Fruit fly (Drosophila melanogaster): ENCODE data around the gene Sugb.

Gene Sugb

DNA sequence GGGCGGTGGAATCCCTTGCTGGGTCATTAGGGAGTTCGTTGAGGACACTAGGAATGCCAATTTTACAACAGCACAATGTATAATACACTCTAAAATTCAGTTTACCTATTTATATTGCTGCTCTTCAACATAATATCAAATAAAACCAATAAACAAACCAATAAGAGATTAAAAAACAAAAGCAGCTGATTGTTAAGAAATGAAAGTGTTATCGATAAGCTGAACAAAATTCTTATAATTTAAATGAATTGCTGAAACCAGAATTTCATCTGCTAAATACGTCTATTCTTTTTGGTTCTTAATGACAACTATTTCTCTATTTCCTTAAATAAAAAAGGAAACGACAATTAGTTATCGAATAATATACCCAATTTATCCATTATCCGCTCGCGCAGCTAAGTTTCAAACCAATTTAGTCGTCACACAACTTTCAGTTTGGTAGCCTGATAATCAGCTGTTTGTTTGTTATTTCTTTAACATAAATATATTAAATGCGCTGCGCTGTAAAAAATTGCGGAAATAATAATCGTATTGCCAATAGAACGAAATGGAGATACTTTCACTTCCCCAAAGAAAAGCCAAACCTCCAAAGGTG lies 7.5 kb downstream of the Sugb start, which contains the start of the genes Pldn and CG14135 (continued):
- TF ChIP-seq H15 (GFP tag; IDR thresholded peaks at IDR 0.05) (no peak), fd64A (GFP tag; optimal IDR thresholded peaks at IDR 0.05) (no peak), CG3163 (GFP tag; optimal IDR thresholded peaks at IDR 0.05) (no peak), CG1603 (tag; optimal IDR thresholded peaks at IDR 0.05) (peak; percentile 49)

- TF ChIP-seq al (GFP tag; IDR thresholded peaks at IDR 0.05) (no peak), h (optimal IDR thresholded peaks at IDR 0.05) (no peak), amos (GFP tag; IDR thresholded peaks at IDR 0.05; ENCODE audit: partially characterized antibody) (0 out of 2 replicates have a peak, but pooled peaks have one; percentile 31), cato (GFP tag; optimal IDR thresholded peaks at IDR 0.05; ENCODE audit: borderline replicate concordance) (no peak), Six4 (GFP tag; optimal IDR thresholded peaks at IDR 0.05) (no peak), CG11560 (tag; IDR thresholded peaks at IDR 0.05) (no peak), Hey (tag; optimal IDR thresholded peaks at IDR 0.05) (no peak), Hmx (GFP tag; optimal IDR thresholded peaks at IDR 0.05) (no peak), CoRest (tag; optimal IDR thresholded peaks at IDR 0.05) (no peak), ato (GFP tag; IDR thresholded peaks at IDR 0.05; ENCODE audit: partially characterized antibody) (no peak), grau (tag; optimal IDR thresholded peaks at IDR 0.05) (no peak), zfh1 (GFP tag; IDR thresholded peaks at IDR 0.05) (peak; percentile 8; the same call in 1 of the 3 replicates), jing (GFP tag; optimal IDR thresholded peaks at IDR 0.05) (no peak), hth (optimal IDR thresholded peaks at IDR 0.05) (no peak), CG4730 (GFP tag; IDR thresholded peaks at IDR 0.05) (no peak), CG9876 (GFP tag; optimal IDR thresholded peaks at IDR 0.05) (no peak), CG3726 (GFP tag; IDR thresholded peaks at IDR 0.05) (no peak), CG3407 (GFP tag; optimal IDR thresholded peaks at IDR 0.05) (no peak), MBD-R2 (GFP tag; IDR thresholded peaks at IDR 0.05) (no peak), ERR (GFP tag; optimal IDR thresholded peaks at IDR 0.05) (no peak), Gug (GFP tag; IDR thresholded peaks at IDR 0.05) (no peak), unc-4 (GFP tag; IDR thresholded peaks at IDR 0.05; ENCODE audit: partially characterized antibody) (no peak), CG16779 (GFP tag; IDR thresholded peaks at IDR 0.05) (no peak), bcd (GFP tag; optimal IDR thresholded peaks at IDR 0.05) (no peak), unpg (GFP tag; optimal IDR thresholded peaks at IDR 0.05) (no peak), CG10959 (GFP tag; IDR thresholded peaks at IDR 0.05) (no peak), CG14965 (GFP tag; optimal IDR thresholded peaks at IDR 0.05; ENCODE audit: borderline replicate concordance) (no peak), chm (GFP tag; IDR thresholded peaks at IDR 0.05) (0 out of 2 replicates have a peak, but pooled peaks have one; percentile 28), onecut (GFP tag; IDR thresholded peaks at IDR 0.05) (no peak), CG15011 (GFP tag; optimal IDR thresholded peaks at IDR 0.05) (no peak), Kr (GFP tag; optimal IDR thresholded peaks at IDR 0.05) (no peak), zf30C (GFP tag; optimal IDR thresholded peaks at IDR 0.05) (no peak), Mad (GFP tag; optimal IDR thresholded peaks at IDR 0.05) (no peak), CG9215 (GFP tag; IDR thresholded peaks at IDR 0.05) (no peak), CG43689 (GFP tag; IDR thresholded peaks at IDR 0.05) (no peak), gcm (GFP tag; optimal IDR thresholded peaks at IDR 0.05) (no peak), trem (tag; optimal IDR thresholded peaks at IDR 0.05) (no peak), ttk (GFP tag; IDR thresholded peaks at IDR 0.05) (no peak), odd (GFP tag; optimal IDR thresholded peaks at IDR 0.05) (no peak), CG6791 (GFP tag; IDR thresholded peaks at IDR 0.05; ENCODE audit: partially characterized antibody) (0 out of 3 replicates have a peak, but pooled peaks have one; percentile 45), eve (GFP tag; optimal IDR thresholded peaks at IDR 0.05) (no peak), Nf-YC (tag; optimal IDR thresholded peaks at IDR 0.05) (no peak), gce (GFP tag; IDR thresholded peaks at IDR 0.05) (no peak), B-H1 (GFP tag; IDR thresholded peaks at IDR 0.05) (no peak), disco-r (GFP tag; optimal IDR thresholded peaks at IDR 0.05) (no peak), Scr (GFP tag; IDR thresholded peaks at IDR 0.05; ENCODE audit: partially characterized antibody) (no peak)
Measured at dm6 chr3L:11692853-11693252, 9.1 kb downstream of the Sugb start.

Measured in whole organism, embryonic.